Fruit fly (Drosophila melanogaster) whole organism, embryonic: ENCODE measurements around the gene FoxL1.
A peak's percentile ranks its signal among the peaks of the same experiment; 100 is the strongest.

Source experiments
- Atf-2 ChIP-seq: fragments of 200-800 bp; sonication (Bioruptor generic); optimal IDR thresholded peaks from 2 replicates; lab custom pipeline; 2016; ENCODE audit warnings: missing biosample characterization, missing genetic modification characterization
- Atf6 ChIP-seq: fragments of 200-800 bp; sonication (Bioruptor generic); IDR thresholded peaks from 2 replicates; pipeline ENCODE4 v1.3.6; 2022; ENCODE audit warnings: missing biosample characterization, missing genetic modification characterization
- Bgb ChIP-seq: fragments of 200-800 bp; sonication (Bioruptor generic); IDR thresholded peaks from 2 replicates; pipeline ENCODE4 v1.3.6; 2022; ENCODE audit warnings: missing biosample characterization, missing genetic modification characterization; ENCODE audit not compliant: partially characterized antibody
- CG10209 ChIP-seq: fragments of 200-800 bp; sonication (Bioruptor generic); optimal IDR thresholded peaks from 3 replicates; lab custom pipeline; 2017; ENCODE audit warnings: missing biosample characterization, mild to moderate bottlenecking, missing genetic modification characterization, missing genetic modification reagents
- CG10267 ChIP-seq: fragments of 200-800 bp; sonication (Bioruptor generic); optimal IDR thresholded peaks from 2 replicates; lab custom pipeline; 2018; ENCODE audit warnings: missing biosample characterization, mild to moderate bottlenecking, missing genetic modification characterization, moderate library complexity
- CG10654 ChIP-seq: fragments of 200-800 bp; sonication (Bioruptor generic); optimal IDR thresholded peaks from 2 replicates; lab custom pipeline; 2016; ENCODE audit warnings: missing biosample characterization, missing genetic modification characterization
- CG12155 ChIP-seq: fragments of 200-800 bp; sonication (Bioruptor generic); optimal IDR thresholded peaks from 3 replicates; lab custom pipeline; 2016; ENCODE audit warnings: missing biosample characterization, missing genetic modification characterization
- CG13287 ChIP-seq: fragments of 200-800 bp; sonication (Bioruptor generic); IDR thresholded peaks from 2 replicates; pipeline ENCODE4 v1.3.6; 2022; ENCODE audit warnings: missing biosample characterization, missing genetic modification characterization; ENCODE audit not compliant: partially characterized antibody
- CG15479 ChIP-seq: fragments of 200-800 bp; sonication (Bioruptor generic); optimal IDR thresholded peaks from 3 replicates; lab custom pipeline; 2019; ENCODE audit warnings: missing biosample characterization, mild to moderate bottlenecking, missing genetic modification characterization, moderate library complexity
- CG33557 ChIP-seq: fragments of 200-800 bp; sonication (Bioruptor generic); optimal IDR thresholded peaks from 2 replicates; lab custom pipeline; 2019; ENCODE audit warnings: missing biosample characterization, mild to moderate bottlenecking, missing genetic modification characterization, moderate library complexity
- CG3847 ChIP-seq: fragments of 200-800 bp; sonication (Bioruptor generic); IDR thresholded peaks from 2 replicates; pipeline ENCODE4 v1.3.6; 2022; ENCODE audit warnings: missing biosample characterization, missing genetic modification characterization
- CG4404 ChIP-seq: fragments of 200-800 bp; sonication (Bioruptor generic); IDR thresholded peaks from 2 replicates; pipeline ENCODE4 v1.3.6; 2022; ENCODE audit warnings: missing biosample characterization, missing genetic modification characterization
- CG4730 ChIP-seq: fragments of 200-800 bp; sonication (Bioruptor generic); IDR thresholded peaks from 2 replicates; pipeline ENCODE4 v1.3.6; 2022; ENCODE audit warnings: missing biosample characterization, missing genetic modification characterization
- CG6254 ChIP-seq: fragments of 200-800 bp; sonication (Bioruptor generic); optimal IDR thresholded peaks from 3 replicates; lab custom pipeline; 2017; ENCODE audit warnings: mild to moderate bottlenecking, missing biosample characterization, missing genetic modification reagents, missing genetic modification characterization
- CG6654 ChIP-seq: fragments of 200-800 bp; sonication (Bioruptor generic); optimal IDR thresholded peaks from 2 replicates; lab custom pipeline; 2017; ENCODE audit warnings: missing biosample characterization, mild to moderate bottlenecking, missing genetic modification characterization
- CG6854 ChIP-seq: fragments of 200-800 bp; sonication (Bioruptor generic); optimal IDR thresholded peaks from 3 replicates; lab custom pipeline; 2017; ENCODE audit warnings: missing biosample characterization, mild to moderate bottlenecking, missing genetic modification characterization
- CG8388 ChIP-seq: fragments of 200-800 bp; sonication (Bioruptor generic); optimal IDR thresholded peaks from 2 replicates; lab custom pipeline; 2019; ENCODE audit warnings: missing biosample characterization, mild to moderate bottlenecking, missing genetic modification characterization, moderate library complexity
- CG8924 ChIP-seq: fragments of 200-800 bp; optimal IDR thresholded peaks from 3 replicates; lab custom pipeline; 2019; ENCODE audit warnings: missing biosample characterization, mild to moderate bottlenecking, missing genetic modification characterization, moderate library complexity
- Chrac-16 ChIP-seq: fragments of 200-800 bp; sonication (Bioruptor generic); optimal IDR thresholded peaks from 3 replicates; lab custom pipeline; 2016; ENCODE audit warnings: missing biosample characterization, missing genetic modification characterization
- Deaf1 ChIP-seq: fragments of 200-800 bp; optimal IDR thresholded peaks from 3 replicates; lab custom pipeline; 2019; ENCODE audit warnings: missing biosample characterization, mild to moderate bottlenecking, missing genetic modification characterization, moderate library complexity
- Ets65A ChIP-seq: fragments of 200-800 bp; sonication (Bioruptor generic); peaks from one replicate; lab custom pipeline; 2016; ENCODE audit warnings: missing biosample characterization, missing genetic modification characterization
- Hmr ChIP-seq: fragments of 200-800 bp; sonication (Bioruptor generic); optimal IDR thresholded peaks from 3 replicates; lab custom pipeline; 2017; ENCODE audit warnings: mild to moderate bottlenecking, missing biosample characterization, missing genetic modification reagents, missing genetic modification characterization
- MBD-R2 ChIP-seq: fragments of 200-800 bp; sonication (Bioruptor generic); IDR thresholded peaks from 2 replicates; pipeline ENCODE4 v1.3.6; 2022; ENCODE audit warnings: missing biosample characterization, missing genetic modification characterization
- Meics ChIP-seq: fragments of 200-800 bp; sonication (Bioruptor generic); optimal IDR thresholded peaks from 2 replicates; lab custom pipeline; 2017; ENCODE audit warnings: missing biosample characterization, mild to moderate bottlenecking, missing genetic modification characterization
- NC2β ChIP-seq: fragments of 200-800 bp; sonication (Bioruptor generic); optimal IDR thresholded peaks from 2 replicates; lab custom pipeline; 2016; ENCODE audit warnings: missing biosample characterization, missing genetic modification characterization
- Nf-YB ChIP-seq: fragments of 200-800 bp; sonication (Bioruptor generic); optimal IDR thresholded peaks from 3 replicates; lab custom pipeline; 2019; ENCODE audit warnings: missing biosample characterization, mild to moderate bottlenecking, missing genetic modification characterization, moderate library complexity
- Oli ChIP-seq: fragments of 200-800 bp; sonication (Bioruptor generic); optimal IDR thresholded peaks from 2 replicates; lab custom pipeline; 2018; ENCODE audit warnings: missing biosample characterization, mild to moderate bottlenecking, missing genetic modification characterization, moderate library complexity
- PHDP ChIP-seq: fragments of 200-800 bp; sonication (Bioruptor generic); optimal IDR thresholded peaks from 3 replicates; lab custom pipeline; 2018; ENCODE audit warnings: missing biosample characterization, mild to moderate bottlenecking, missing genetic modification characterization, moderate library complexity
- ab ChIP-seq: fragments of 200-800 bp; sonication (Bioruptor generic); optimal IDR thresholded peaks from 2 replicates; lab custom pipeline; 2016; ENCODE audit warnings: missing biosample characterization, missing genetic modification characterization
- az2 ChIP-seq: fragments of 200-800 bp; sonication (Bioruptor generic); optimal IDR thresholded peaks from 3 replicates; lab custom pipeline; 2016; ENCODE audit warnings: missing biosample characterization, missing genetic modification characterization
- cato ChIP-seq: fragments of 200-800 bp; sonication (Bioruptor generic); optimal IDR thresholded peaks from 2 replicates; lab custom pipeline; 2016; ENCODE audit warnings: missing biosample characterization, missing genetic modification characterization, borderline replicate concordance
- caup ChIP-seq: fragments of 200-800 bp; sonication (Bioruptor generic); optimal IDR thresholded peaks from 3 replicates; lab custom pipeline; 2017; ENCODE audit warnings: missing biosample characterization, mild to moderate bottlenecking, missing genetic modification characterization, moderate library complexity; ENCODE audit not compliant: severe bottlenecking
- chn ChIP-seq: fragments of 200-800 bp; sonication (Bioruptor generic); optimal IDR thresholded peaks from 2 replicates; lab custom pipeline; 2016; ENCODE audit warnings: missing biosample characterization, missing genetic modification characterization
- danr ChIP-seq: fragments of 200-800 bp; sonication (Bioruptor generic); IDR thresholded peaks from 2 replicates; pipeline ENCODE4 v1.3.6; 2022; ENCODE audit warnings: missing biosample characterization, missing genetic modification characterization
- fd102C ChIP-seq: fragments of 200-800 bp; sonication (Bioruptor generic); optimal IDR thresholded peaks from 2 replicates; lab custom pipeline; 2018; ENCODE audit warnings: missing biosample characterization, mild to moderate bottlenecking, missing genetic modification characterization, moderate library complexity
- ham ChIP-seq: fragments of 200-800 bp; sonication (Bioruptor generic); IDR thresholded peaks from 2 replicates; pipeline ENCODE4 v1.3.6; 2022; ENCODE audit warnings: missing biosample characterization, missing genetic modification characterization
- hbn ChIP-seq: fragments of 200-800 bp; sonication (Bioruptor generic); IDR thresholded peaks from 2 replicates; pipeline ENCODE4 v1.3.6; 2022; ENCODE audit warnings: missing biosample characterization, missing genetic modification characterization; ENCODE audit not compliant: partially characterized antibody
- hth ChIP-seq: fragments of >200 bp; optimal IDR thresholded peaks from 2 replicates; lab custom pipeline; 2017; ENCODE audit warnings: inconsistent platforms
- insv ChIP-seq, 2 experiments: fragments of 200-800 bp; sonication (Bioruptor generic); optimal IDR thresholded peaks; 3 replicates each; lab custom pipeline; 2016 to 2018; ENCODE audit warnings: missing biosample characterization in 2 of 2, missing genetic modification characterization in 2 of 2
- jumu ChIP-seq: fragments of 200-800 bp; sonication (Bioruptor generic); optimal IDR thresholded peaks from 3 replicates; lab custom pipeline; 2016; ENCODE audit warnings: missing biosample characterization, missing genetic modification characterization
- lab ChIP-seq: fragments of 200-800 bp; sonication (Bioruptor generic); optimal IDR thresholded peaks from 3 replicates; lab custom pipeline; 2017; ENCODE audit warnings: missing biosample characterization, missing genetic modification characterization, mild to moderate bottlenecking, moderate library complexity, missing genetic modification reagents
- onecut ChIP-seq: fragments of 200-800 bp; sonication (Bioruptor generic); IDR thresholded peaks from 2 replicates; pipeline ENCODE4 v1.3.6; 2022; ENCODE audit warnings: missing biosample characterization, missing genetic modification characterization
- psq ChIP-seq: fragments of 200-800 bp; sonication (Bioruptor generic); optimal IDR thresholded peaks from 2 replicates; lab custom pipeline; 2017; ENCODE audit warnings: missing biosample characterization, missing genetic modification characterization
- pzg ChIP-seq: fragments of 200-800 bp; sonication (Bioruptor generic); optimal IDR thresholded peaks from 3 replicates; lab custom pipeline; 2018; ENCODE audit warnings: missing biosample characterization, mild to moderate bottlenecking, missing genetic modification characterization, moderate library complexity
- salm ChIP-seq: fragments of 200-800 bp; sonication (Bioruptor generic); optimal IDR thresholded peaks from 2 replicates; lab custom pipeline; 2018; ENCODE audit warnings: missing biosample characterization, mild to moderate bottlenecking, missing genetic modification characterization
- slou ChIP-seq: fragments of 200-800 bp; sonication (Bioruptor generic); optimal IDR thresholded peaks from 3 replicates; lab custom pipeline; 2016; ENCODE audit warnings: missing biosample characterization, missing genetic modification characterization
- tin ChIP-seq: fragments of 200-800 bp; sonication (Bioruptor generic); optimal IDR thresholded peaks from 3 replicates; lab custom pipeline; 2016; ENCODE audit warnings: missing biosample characterization, missing genetic modification characterization
- tna ChIP-seq: fragments of 200-800 bp; sonication (Bioruptor generic); IDR thresholded peaks from 2 replicates; pipeline ENCODE4 v1.3.6; 2022; ENCODE audit warnings: missing biosample characterization, missing genetic modification characterization; ENCODE audit not compliant: partially characterized antibody
- ttk ChIP-seq: fragments of 200-800 bp; sonication (Bioruptor generic); IDR thresholded peaks from 2 replicates; pipeline ENCODE4 v2.1.2; 2022; ENCODE audit warnings: missing biosample characterization, missing genetic modification characterization
- tx ChIP-seq: fragments of 200-800 bp; sonication (Bioruptor generic); optimal IDR thresholded peaks from 2 replicates; lab custom pipeline; 2016; ENCODE audit warnings: missing biosample characterization, missing genetic modification characterization
- vfl ChIP-seq: fragments of 200-800 bp; sonication (Bioruptor generic); optimal IDR thresholded peaks from 2 replicates; lab custom pipeline; 2016; ENCODE audit warnings: missing biosample characterization, missing genetic modification characterization

FoxL1 gene

dm6 chr3L:4016754-4017153 is 1.9 kb upstream of the FoxL1 start (continued):
- TF ChIP-seq Ets65A, result peak; percentile 97
- peak; percentile 32 for TF ChIP-seq Atf-2
- no peak for TF ChIP-seq pzg (GFP tag; lab: Kevin White, UChicago)
- no peak for TF ChIP-seq CG6854 (GFP tag; lab: Kevin White, UChicago)
- TF ChIP-seq Oli (tag; lab: Kevin White, UChicago), result peak; percentile 65
- no peak for TF ChIP-seq fd102C (GFP tag; lab: Kevin White, UChicago)
- peak; percentile 36 for TF ChIP-seq cato
- TF ChIP-seq psq (GFP tag; lab: Kevin White, UChicago), result no peak
- TF ChIP-seq ham, result no peak
- no peak for TF ChIP-seq vfl (GFP tag; lab: Kevin White, UChicago)
- peak; percentile 39 for TF ChIP-seq CG6654 (GFP tag; lab: Kevin White, UChicago)
- TF ChIP-seq CG6254 (GFP tag; lab: Kevin White, UChicago), result peak; percentile 66
- TF ChIP-seq tx (GFP tag; lab: Kevin White, UChicago), result peak; percentile 21
- TF ChIP-seq NC2β (GFP tag; lab: Kevin White, UChicago), result peak; percentile 57
- no peak for TF ChIP-seq slou (GFP tag; lab: Kevin White, UChicago)
- peak; percentile 86 for TF ChIP-seq CG4404 (GFP tag; lab: Robert Waterston, UW)
- peak; percentile 56; the same call in 1 of the 2 replicates for TF ChIP-seq danr
- no peak for TF ChIP-seq salm (tag; lab: Kevin White, UChicago)
- no peak for TF ChIP-seq CG15479 (GFP tag; lab: Kevin White, UChicago)
- no peak for TF ChIP-seq CG13287 (GFP tag; lab: Robert Waterston, UW)
- peak; percentile 29 for TF ChIP-seq lab
- TF ChIP-seq CG10267 (tag; lab: Kevin White, UChicago), result peak; percentile 58
- no peak for TF ChIP-seq Meics (GFP tag; lab: Kevin White, UChicago)
- no peak for TF ChIP-seq Hmr
- TF ChIP-seq CG4730 (GFP tag; lab: Robert Waterston, UW), result peak; percentile 58
- no peak for TF ChIP-seq Atf6
- peak; percentile 20 for TF ChIP-seq Nf-YB (GFP tag; lab: Kevin White, UChicago)
- no peak for TF ChIP-seq hbn (GFP tag; lab: Robert Waterston, UW)
- TF ChIP-seq chn (GFP tag; lab: Kevin White, UChicago), result peak; percentile 66
- TF ChIP-seq Chrac-16 (GFP tag; lab: Kevin White, UChicago), result peak; percentile 75
- TF ChIP-seq insv (GFP tag; optimal IDR thresholded peaks at IDR 0.05; lab: Kevin White, UChicago), result no peak
- no peak for TF ChIP-seq Deaf1 (tag; lab: Kevin White, UChicago)
- no peak for TF ChIP-seq Bgb
- peak; percentile 81 for TF ChIP-seq tin (GFP tag; lab: Kevin White, UChicago)
- TF ChIP-seq caup (GFP tag; lab: Kevin White, UChicago), result no peak
- peak; percentile 75 for TF ChIP-seq az2 (GFP tag; lab: Kevin White, UChicago)
- peak; percentile 47 for TF ChIP-seq CG10209 (GFP tag; lab: Kevin White, UChicago)
- TF ChIP-seq onecut (GFP tag; lab: Robert Waterston, UW), result peak; percentile 44; the same call in 1 of the 2 replicates
- peak; percentile 59 for TF ChIP-seq jumu (GFP tag; lab: Kevin White, UChicago)
- peak; percentile 68 for TF ChIP-seq CG33557
- TF ChIP-seq hth (lab: Kevin White, UChicago), result no peak
- peak; percentile 58 for TF ChIP-seq ttk (GFP tag; lab: Robert Waterston, UW)
- TF ChIP-seq CG8924, result peak; percentile 61
- TF ChIP-seq CG10654 (GFP tag; lab: Kevin White, UChicago), result peak; percentile 61
- no peak for TF ChIP-seq ab
- peak; percentile 39; the same call in 1 of the 2 replicates for TF ChIP-seq CG3847
- 0 out of 2 replicates have a peak, but pooled peaks have one; percentile 18 for TF ChIP-seq MBD-R2 (GFP tag; lab: Robert Waterston, UW)
- TF ChIP-seq CG8388 (GFP tag; lab: Kevin White, UChicago), result peak; percentile 54
- TF ChIP-seq CG12155 (GFP tag; lab: Kevin White, UChicago), result peak; percentile 34
- no peak for TF ChIP-seq tna
- TF ChIP-seq PHDP (tag; lab: Kevin White, UChicago), result peak; percentile 48
